Worm (Caenorhabditis elegans): ENCODE data around the gene F48E8.3.

Gene F48E8.3

DNA sequence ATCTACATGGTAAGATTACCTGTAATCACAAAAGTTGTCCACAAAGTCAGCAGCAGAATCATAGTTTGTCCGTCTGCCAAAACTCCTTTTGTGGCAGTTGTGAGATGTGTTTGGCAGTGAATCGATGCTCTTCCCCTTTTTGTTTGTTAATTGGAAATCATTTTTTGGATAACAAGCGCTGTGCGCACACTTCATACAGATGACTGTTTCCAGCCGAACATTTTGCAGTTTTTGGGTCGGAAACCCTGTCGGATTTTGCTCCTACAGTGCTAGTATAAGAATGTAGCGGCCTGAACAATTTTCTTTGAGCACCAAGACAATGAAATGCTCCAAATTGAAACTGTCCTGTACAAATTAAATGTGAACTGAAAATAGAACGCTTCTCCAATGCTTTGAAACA, 47.5 kb downstream of the F48E8.3 start, which contains the start of gene D1044.7:
TSS of gene D1044.7 (minus strand) at position 101 of the 400 bp plus-strand sequence.
- TF ChIP-seq W03F9.2 (tag; optimal IDR thresholded peaks at IDR 0.05): no peak
- no peak for TF ChIP-seq him-1 (tag; optimal IDR thresholded peaks at IDR 0.05)
- TF ChIP-seq dao-5 (tag; optimal IDR thresholded peaks at IDR 0.05): no peak

DNA sequence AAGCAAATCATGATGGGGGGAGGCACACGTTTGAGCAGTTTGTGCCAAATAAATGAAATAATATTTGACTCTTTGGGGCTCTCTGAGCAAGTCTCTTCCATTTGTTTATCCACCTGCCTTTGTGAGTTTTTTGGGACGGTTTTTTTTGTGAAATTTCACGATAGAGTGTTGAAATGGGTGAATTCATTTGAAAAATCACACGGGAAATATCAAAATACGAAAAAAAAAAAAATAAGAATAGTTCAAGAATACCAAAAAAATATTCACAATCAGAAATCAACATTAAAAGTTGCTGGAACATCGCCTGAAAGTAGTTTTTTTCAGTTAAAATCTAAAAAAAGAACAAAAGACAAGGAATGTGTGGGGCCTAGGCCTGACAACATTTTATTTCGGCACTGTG, 51.3 kb downstream of the F48E8.3 start, which contains the start of gene pqn-25:
TSS of gene pqn-25 (minus strand) at position 101 of the 400 bp plus-strand sequence.
- TF ChIP-seq him-1 (tag; optimal IDR thresholded peaks at IDR 0.05) (no peak), dao-5 (tag; optimal IDR thresholded peaks at IDR 0.05) (no peak), W03F9.2 (tag; optimal IDR thresholded peaks at IDR 0.05) (no peak)

Measured in whole organism, L4/young adult.